Worm (Caenorhabditis elegans) whole organism, young adult: ENCODE data around the gene rcs-1.

Experiments
- B0336.3 ChIP-seq: fragments of 200-800 bp; sonication (Bioruptor generic); IDR thresholded peaks from 2 replicates; pipeline ENCODE4 v1.3.6; 2022; ENCODE audit warnings: missing genetic modification characterization, missing compliant biosample characterization
- F37B4.10 ChIP-seq: fragments of 200-800 bp; sonication (Bioruptor generic); IDR thresholded peaks from 2 replicates; pipeline ENCODE4 v1.3.6; 2022; ENCODE audit warnings: missing genetic modification characterization, missing compliant biosample characterization
- T26A5.8 ChIP-seq: sonication (generic microtip); optimal IDR thresholded peaks from 2 replicates; lab custom pipeline; 2016; ENCODE audit warnings: missing genetic modification characterization, missing compliant biosample characterization
- ama-1 ChIP-seq, 3 experiments: fragments of 150-350 bp in 1 of 3; sonication (generic microtip) in 2 of 3; optimal IDR thresholded peaks; 2 replicates each; lab custom pipeline; 2014 to 2018; ENCODE audit warnings: missing biosample characterization in 2 of 3, missing genetic modification characterization in 2 of 3, missing genetic modification reagents in 2 of 3
- egl-44 ChIP-seq: fragments of 200-800 bp; sonication (Bioruptor generic); IDR thresholded peaks from 2 replicates; pipeline ENCODE4 v1.3.6; 2022; ENCODE audit warnings: missing genetic modification reagents, missing genetic modification characterization, missing compliant biosample characterization
- him-1 ChIP-seq: sonication (generic microtip); optimal IDR thresholded peaks from 2 replicates; lab custom pipeline; 2016; ENCODE audit warnings: missing genotype, missing genetic modification reagents, missing genetic modification characterization, missing compliant biosample characterization
- hlh-12 ChIP-seq: sonication (generic microtip); optimal IDR thresholded peaks from 2 replicates; lab custom pipeline; 2016; ENCODE audit warnings: missing genetic modification characterization, missing compliant biosample characterization
- lsy-27 ChIP-seq: sonication (generic microtip); optimal IDR thresholded peaks from 2 replicates; lab custom pipeline; 2017; ENCODE audit warnings: missing genetic modification characterization, mild to moderate bottlenecking, missing compliant biosample characterization, antibody characterized with exemption, missing genotype, borderline replicate concordance; ENCODE audit not compliant: insufficient read depth
- mcd-1 ChIP-seq: fragments of 200-800 bp; sonication (Bioruptor generic); IDR thresholded peaks from 2 replicates; pipeline ENCODE4 v1.3.6; 2022; ENCODE audit warnings: missing genetic modification reagents, missing genetic modification characterization, missing compliant biosample characterization
- pha-4 ChIP-seq: fragments of 150-350 bp; sonication (generic microtip); optimal IDR thresholded peaks from 2 replicates; lab custom pipeline; 2014; ENCODE audit warnings: missing biosample characterization, missing genetic modification reagents, missing genetic modification characterization
- snpc-1.1 ChIP-seq: sonication (generic microtip); optimal IDR thresholded peaks from 2 replicates; lab custom pipeline; 2017; ENCODE audit warnings: missing genetic modification characterization, mild to moderate bottlenecking, missing compliant biosample characterization, antibody characterized with exemption, moderate library complexity, missing genotype, missing genetic modification reagents; ENCODE audit not compliant: insufficient read depth
- tbp1 ChIP-seq: fragments of 200-800 bp; sonication (Bioruptor generic); optimal IDR thresholded peaks from 2 replicates; lab custom pipeline; 2018; ENCODE audit warnings: mild to moderate bottlenecking, missing genetic modification characterization, missing compliant biosample characterization
- tlf-1 ChIP-seq: fragments of 200-800 bp; sonication (Bioruptor generic); optimal IDR thresholded peaks from 2 replicates; lab custom pipeline; 2018; ENCODE audit warnings: mild to moderate bottlenecking, missing genetic modification characterization, missing compliant biosample characterization
- unc-62 ChIP-seq: fragments of 150-350 bp; optimal IDR thresholded peaks from 2 replicates; lab custom pipeline; 2014; ENCODE audit warnings: missing biosample characterization, missing genetic modification reagents, missing genetic modification characterization

DNA sequence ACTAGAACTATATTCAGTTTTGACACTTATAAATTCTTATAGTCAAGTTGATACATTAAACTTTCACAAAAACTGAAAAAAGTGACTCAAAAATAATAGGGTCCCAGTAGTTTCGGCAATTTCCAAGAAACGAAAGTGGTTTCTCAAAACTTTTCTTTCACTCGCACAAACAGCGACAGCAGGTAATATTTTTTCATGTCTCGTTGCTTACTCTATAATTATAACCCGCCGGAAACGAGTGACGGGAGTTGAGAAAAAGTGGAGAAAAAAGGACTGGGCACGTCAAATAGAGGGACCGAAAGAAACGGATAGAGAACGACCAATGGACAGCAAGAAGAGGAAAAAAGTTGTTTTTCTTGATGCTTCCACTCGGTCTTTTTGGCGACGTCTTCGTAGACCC, 28.4 kb downstream of the rcs-1 start:
- TF ChIP-seq T26A5.8 (tag; lab: Kevin White, UChicago) (no peak), snpc-1.1 (tag; lab: Kevin White, UChicago) (no peak), pha-4 (tag; lab: Kevin White, UChicago) (no peak), lsy-27 (tag; lab: Kevin White, UChicago) (no peak), mcd-1 (GFP tag; lab: Robert Waterston, UW) (no peak), B0336.3 (no peak), him-1 (tag; lab: Kevin White, UChicago) (no peak), tbp1 (GFP tag; lab: Kevin White, UChicago) (no peak), ama-1 (optimal IDR thresholded peaks at IDR 0.05; lab: Kevin White, UChicago) (no peak), ama-1 (GFP tag; optimal IDR thresholded peaks at IDR 0.05; lab: Kevin White, UChicago) (no peak), egl-44 (GFP tag; lab: Robert Waterston, UW) (no peak), hlh-12 (no peak), tlf-1 (GFP tag; lab: Kevin White, UChicago) (no peak), unc-62 (GFP tag; lab: Kevin White, UChicago) (no peak), F37B4.10 (GFP tag; lab: Robert Waterston, UW) (no peak)
